Worm (Caenorhabditis elegans): ENCODE results near the gene cat-2.

cat-2 gene

DNA sequence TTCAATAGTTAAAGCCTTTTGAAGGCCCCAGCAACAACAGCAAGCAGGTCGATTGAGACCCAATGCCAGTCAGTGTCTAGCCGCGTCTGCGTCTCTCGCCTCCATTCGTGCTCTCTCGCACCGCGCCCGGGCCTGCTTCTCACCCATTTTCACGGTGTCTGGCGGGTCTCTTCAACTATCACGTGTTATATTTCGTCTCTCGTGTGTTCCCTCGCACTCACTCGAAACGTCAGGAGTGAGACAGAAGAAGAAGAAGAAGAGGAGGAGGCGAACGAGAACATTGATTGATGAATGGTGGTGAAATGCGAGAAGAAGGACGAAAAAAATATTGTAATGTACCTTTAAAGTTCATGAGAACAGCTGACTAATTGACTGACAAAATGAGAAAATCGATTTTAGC lies 36.4 kb upstream of the cat-2 start (continued):
- TF ChIP-seq vab-15 (tag; optimal IDR thresholded peaks at IDR 0.05) (peak; percentile 20), egl-27 (tag; optimal IDR thresholded peaks at IDR 0.05) (no peak), unc-98 (GFP tag; IDR thresholded peaks at IDR 0.05) (no peak), rnt-1 (tag; optimal IDR thresholded peaks at IDR 0.05) (peak; percentile 76), ceh-8 (GFP tag; optimal IDR thresholded peaks at IDR 0.05) (no peak), unc-86 (tag; optimal IDR thresholded peaks at IDR 0.05) (peak; percentile 68), pag-3 (tag; optimal IDR thresholded peaks at IDR 0.05; ENCODE audit: borderline replicate concordance, insufficient read depth) (no peak), ceh-88 (GFP tag; IDR thresholded peaks at IDR 0.05) (no peak), egl-13 (tag; optimal IDR thresholded peaks at IDR 0.05) (no peak), nhr-47 (tag; optimal IDR thresholded peaks at IDR 0.05) (peak; percentile 80), sox-4 (tag; optimal IDR thresholded peaks at IDR 0.05) (no peak), fos-1 (tag; optimal IDR thresholded peaks at IDR 0.05) (peak; percentile 38), nhr-237 (tag; optimal IDR thresholded peaks at IDR 0.05) (no peak), ces-1 (GFP tag; optimal IDR thresholded peaks at IDR 0.05) (no peak), ceh-82 (tag; optimal IDR thresholded peaks at IDR 0.05) (peak; percentile 52 to 69 (median 67)), fkh-10 (GFP tag; optimal IDR thresholded peaks at IDR 0.05) (no peak), dsc-1 (tag; optimal IDR thresholded peaks at IDR 0.05) (peak; percentile 48), fkh-8 (tag; optimal IDR thresholded peaks at IDR 0.05) (peak; percentile 68), elt-2 (tag; optimal IDR thresholded peaks at IDR 0.05) (peak; percentile 5), hlh-4 (tag; optimal IDR thresholded peaks at IDR 0.05) (no peak), efl-1 (optimal IDR thresholded peaks at IDR 0.05) (peak; percentile 82 to 89), efl-1 (GFP tag; optimal IDR thresholded peaks at IDR 0.05 in 1 of 2) (peak; percentile 72 to 97), ceh-90 (tag; optimal IDR thresholded peaks at IDR 0.05) (no peak), nhr-90 (tag; optimal IDR thresholded peaks at IDR 0.05; ENCODE audit: poor library complexity) (peak; percentile 70), snpc-4 (tag; optimal IDR thresholded peaks at IDR 0.05) (no peak), tlp-1 (tag; optimal IDR thresholded peaks at IDR 0.05) (no peak), nhr-84 (tag; optimal IDR thresholded peaks at IDR 0.05) (no peak), grh-1 (GFP tag; IDR thresholded peaks at IDR 0.05) (no peak), mdl-1 (tag; optimal IDR thresholded peaks at IDR 0.05) (peak; percentile 50 to 92), Y116A8C.19 (tag; optimal IDR thresholded peaks at IDR 0.05; ENCODE audit: borderline replicate concordance) (no peak), ztf-4 (tag; optimal IDR thresholded peaks at IDR 0.05) (peak; percentile 83), elt-3 (tag; optimal IDR thresholded peaks at IDR 0.05) (peak in 3 of 6 experiments; percentile 7 to 25 (median 15)), ama-1 (optimal IDR thresholded peaks at IDR 0.05) (no peak), lin-35 (GFP tag; optimal IDR thresholded peaks at IDR 0.05) (peak; percentile 81 to 85), unc-62 (GFP tag; optimal IDR thresholded peaks at IDR 0.05) (no peak), mab-9 (GFP tag; IDR thresholded peaks at IDR 0.05) (no peak), ztf-11 (tag; optimal IDR thresholded peaks at IDR 0.05) (peak in 1 of 2 experiments; percentile 62), hpl-2 (GFP tag; optimal IDR thresholded peaks at IDR 0.05) (no peak), nhr-71 (tag; optimal IDR thresholded peaks at IDR 0.05) (peak; percentile 90)

DNA sequence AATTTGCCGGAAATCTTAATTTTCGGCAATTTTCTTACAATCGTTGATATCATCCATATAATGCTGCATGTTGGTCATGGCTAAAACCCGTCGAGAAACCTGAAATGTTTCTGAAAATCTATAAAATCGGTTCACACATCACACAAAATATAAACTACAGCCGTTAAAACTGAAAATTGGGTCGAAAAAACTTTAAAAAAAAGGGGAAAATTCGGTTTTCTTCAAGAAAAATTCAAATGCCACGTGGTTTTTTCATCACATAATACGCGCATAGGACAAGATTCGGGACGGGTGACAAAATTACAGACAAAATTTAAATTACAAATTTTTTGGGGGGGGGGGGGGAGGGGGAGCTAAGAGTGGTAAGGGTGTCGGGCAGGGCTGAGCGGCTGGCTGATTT lies 25.0 kb upstream of the cat-2 start, which contains the start of gene Y43H11AL.1:
Gene Y43H11AL.1, minus strand, starts transcription at position 101 of the 400 bp plus-strand sequence.
- no peak for TF ChIP-seq lin-35 (GFP tag; optimal IDR thresholded peaks at IDR 0.05)
- no peak for TF ChIP-seq fos-1 (tag; optimal IDR thresholded peaks at IDR 0.05)
- no peak for TF ChIP-seq lsy-2 (tag; optimal IDR thresholded peaks at IDR 0.05)
- no peak for TF ChIP-seq pqm-1 (tag; optimal IDR thresholded peaks at IDR 0.05)
- TF ChIP-seq ceh-82 (tag; optimal IDR thresholded peaks at IDR 0.05), result no peak
- no peak for TF ChIP-seq efl-3 (GFP tag; optimal IDR thresholded peaks at IDR 0.05)
- no peak for TF ChIP-seq C34B4.2 (tag; optimal IDR thresholded peaks at IDR 0.05)
- TF ChIP-seq ztf-11 (tag; optimal IDR thresholded peaks at IDR 0.05), result no peak
- TF ChIP-seq lin-39 (tag; optimal IDR thresholded peaks at IDR 0.05), result no peak
- no peak for TF ChIP-seq egl-27 (tag; optimal IDR thresholded peaks at IDR 0.05)
- no peak for TF ChIP-seq jun-1 (tag; optimal IDR thresholded peaks at IDR 0.05)
- no peak for TF ChIP-seq snu-23 (GFP tag; optimal IDR thresholded peaks at IDR 0.05)

Data from whole organism, L1 larva.